Worm (Caenorhabditis elegans): ENCODE data around the gene srg-64.

DNA sequence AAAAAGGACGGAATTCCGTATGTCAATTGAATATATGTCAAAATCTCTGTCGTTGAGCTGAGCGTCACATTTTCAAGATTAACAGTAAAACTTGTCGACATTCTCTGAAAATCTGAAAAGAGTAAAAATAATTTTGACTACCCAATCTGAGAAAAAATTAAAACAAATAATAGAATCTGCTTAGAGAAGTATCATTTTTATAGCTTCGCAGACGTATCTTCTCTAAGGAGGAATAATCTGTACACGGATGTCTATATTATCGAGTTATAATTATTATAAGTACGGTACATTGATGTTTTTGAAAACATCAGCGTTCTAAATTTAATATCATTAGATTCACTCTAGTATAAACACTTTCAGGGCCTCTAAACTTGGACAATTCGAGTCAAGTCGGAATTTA is at the start of gene srg-64:
- no peak for TF ChIP-seq C08G9.2 (tag; optimal IDR thresholded peaks at IDR 0.05)
- TF ChIP-seq hlh-13 (GFP tag; optimal IDR thresholded peaks at IDR 0.05), result no peak
- TF ChIP-seq nhr-11 (tag; optimal IDR thresholded peaks at IDR 0.05), result no peak
- no peak for TF ChIP-seq unc-86 (tag; optimal IDR thresholded peaks at IDR 0.05)
- TF ChIP-seq pha-4 (tag; optimal IDR thresholded peaks at IDR 0.05), result no peak
- TF ChIP-seq che-1 (tag; optimal IDR thresholded peaks at IDR 0.05), result no peak
- TF ChIP-seq zip-5 (tag; optimal IDR thresholded peaks at IDR 0.05), result no peak
- no peak for TF ChIP-seq pqm-1 (tag; optimal IDR thresholded peaks at IDR 0.05)
- no peak for TF ChIP-seq eyg-1 (tag; optimal IDR thresholded peaks at IDR 0.05)
- TF ChIP-seq ceh-2 (tag; optimal IDR thresholded peaks at IDR 0.05), result no peak
- no peak for TF ChIP-seq ceh-6 (GFP tag; optimal IDR thresholded peaks at IDR 0.05)
- no peak for TF ChIP-seq ceh-14 (tag; optimal IDR thresholded peaks at IDR 0.05)
- TF ChIP-seq ttx-3 (tag; optimal IDR thresholded peaks at IDR 0.05), result no peak
- no peak for TF ChIP-seq sox-2 (GFP tag; IDR thresholded peaks at IDR 0.05)
